Fruit fly (Drosophila melanogaster) whole organism, adult: ENCODE measurements around the gene Pdi.

Experiments
- CG11617 ChIP-seq: fragments of 200-800 bp; sonication (Bioruptor generic); optimal IDR thresholded peaks from 2 replicates; lab custom pipeline; 2017; ENCODE audit warnings: mild to moderate bottlenecking, missing biosample characterization, missing genetic modification reagents, missing genetic modification characterization
- CG12768 ChIP-seq: fragments of 200-800 bp; sonication (Bioruptor generic); optimal IDR thresholded peaks from 2 replicates; lab custom pipeline; 2017; ENCODE audit warnings: missing biosample characterization, missing genetic modification characterization, mild to moderate bottlenecking, moderate library complexity, missing genetic modification reagents
- CG14711 ChIP-seq: fragments of 200-800 bp; sonication (Bioruptor generic); optimal IDR thresholded peaks from 2 replicates; lab custom pipeline; 2018; ENCODE audit warnings: missing biosample characterization, mild to moderate bottlenecking, missing genetic modification characterization, moderate library complexity
- CG1620 ChIP-seq: fragments of 200-800 bp; sonication (Bioruptor generic); optimal IDR thresholded peaks from 2 replicates; lab custom pipeline; 2016; ENCODE audit warnings: missing biosample characterization, missing genetic modification characterization
- CG33017 ChIP-seq: fragments of 200-800 bp; sonication (Bioruptor generic); optimal IDR thresholded peaks from 2 replicates; lab custom pipeline; 2018; ENCODE audit warnings: missing biosample characterization, mild to moderate bottlenecking, missing genetic modification characterization, moderate library complexity
- CG5204 ChIP-seq: fragments of 200-800 bp; sonication (Bioruptor generic); optimal IDR thresholded peaks from 2 replicates; lab custom pipeline; 2016; ENCODE audit warnings: missing biosample characterization, missing genetic modification characterization
- CG7045 ChIP-seq: fragments of 200-800 bp; sonication (Bioruptor generic); optimal IDR thresholded peaks from 2 replicates; lab custom pipeline; 2017; ENCODE audit warnings: missing biosample characterization, mild to moderate bottlenecking, missing genetic modification characterization
- CG7101 ChIP-seq: fragments of 200-800 bp; sonication (Bioruptor generic); optimal IDR thresholded peaks from 2 replicates; lab custom pipeline; 2018; ENCODE audit warnings: missing biosample characterization, mild to moderate bottlenecking, missing genetic modification characterization, moderate library complexity
- Clk ChIP-seq: fragments of 200-800 bp; sonication (Bioruptor generic); optimal IDR thresholded peaks from 2 replicates; lab custom pipeline; 2017; ENCODE audit warnings: missing biosample characterization, missing genetic modification characterization
- Crg-1 ChIP-seq: fragments of 200-800 bp; sonication (Bioruptor generic); optimal IDR thresholded peaks from 2 replicates; lab custom pipeline; 2016; ENCODE audit warnings: missing biosample characterization, missing genetic modification characterization
- Hr96 ChIP-seq: fragments of 200-800 bp; sonication (Bioruptor generic); optimal IDR thresholded peaks from 2 replicates; lab custom pipeline; 2016; ENCODE audit warnings: missing biosample characterization, missing genetic modification characterization
- Mnt ChIP-seq: fragments of 200-800 bp; sonication (Bioruptor generic); optimal IDR thresholded peaks from 2 replicates; lab custom pipeline; 2016; ENCODE audit warnings: missing biosample characterization, mild to moderate bottlenecking, missing genetic modification characterization
- bab1 ChIP-seq: fragments of 200-800 bp; sonication (Bioruptor generic); optimal IDR thresholded peaks from 3 replicates; lab custom pipeline; 2019; ENCODE audit warnings: missing biosample characterization, mild to moderate bottlenecking, missing genetic modification characterization, moderate library complexity
- cic ChIP-seq: fragments of 200-800 bp; sonication (Bioruptor generic); optimal IDR thresholded peaks from 2 replicates; lab custom pipeline; 2017; ENCODE audit warnings: missing biosample characterization, mild to moderate bottlenecking, missing genetic modification characterization, moderate library complexity
- cnc ChIP-seq, 2 experiments: fragments of >200 bp; optimal IDR thresholded peaks; 2 replicates each; lab custom pipeline; 2017
- kay ChIP-seq: fragments of 200-800 bp; sonication (Bioruptor generic); peaks from one replicate; lab custom pipeline; 2016; ENCODE audit warnings: missing biosample characterization, missing genetic modification characterization, borderline replicate concordance
- ovo ChIP-seq: fragments of 200-800 bp; sonication (Bioruptor generic); optimal IDR thresholded peaks from 2 replicates; lab custom pipeline; 2016; ENCODE audit warnings: missing biosample characterization, missing genetic modification characterization
- pad ChIP-seq: fragments of 200-800 bp; sonication (Bioruptor generic); optimal IDR thresholded peaks from 3 replicates; lab custom pipeline; 2017; ENCODE audit warnings: missing biosample characterization, missing genetic modification characterization, mild to moderate bottlenecking, moderate library complexity, missing genetic modification reagents
- tj ChIP-seq: fragments of 200-800 bp; sonication (Bioruptor generic); optimal IDR thresholded peaks from 3 replicates; lab custom pipeline; 2017; ENCODE audit warnings: missing biosample characterization, mild to moderate bottlenecking, missing genetic modification characterization, moderate library complexity
- toe ChIP-seq: fragments of 200-800 bp; sonication (Bioruptor generic); optimal IDR thresholded peaks from 2 replicates; lab custom pipeline; 2016; ENCODE audit warnings: missing biosample characterization, missing genetic modification characterization

Gene Pdi

DNA sequence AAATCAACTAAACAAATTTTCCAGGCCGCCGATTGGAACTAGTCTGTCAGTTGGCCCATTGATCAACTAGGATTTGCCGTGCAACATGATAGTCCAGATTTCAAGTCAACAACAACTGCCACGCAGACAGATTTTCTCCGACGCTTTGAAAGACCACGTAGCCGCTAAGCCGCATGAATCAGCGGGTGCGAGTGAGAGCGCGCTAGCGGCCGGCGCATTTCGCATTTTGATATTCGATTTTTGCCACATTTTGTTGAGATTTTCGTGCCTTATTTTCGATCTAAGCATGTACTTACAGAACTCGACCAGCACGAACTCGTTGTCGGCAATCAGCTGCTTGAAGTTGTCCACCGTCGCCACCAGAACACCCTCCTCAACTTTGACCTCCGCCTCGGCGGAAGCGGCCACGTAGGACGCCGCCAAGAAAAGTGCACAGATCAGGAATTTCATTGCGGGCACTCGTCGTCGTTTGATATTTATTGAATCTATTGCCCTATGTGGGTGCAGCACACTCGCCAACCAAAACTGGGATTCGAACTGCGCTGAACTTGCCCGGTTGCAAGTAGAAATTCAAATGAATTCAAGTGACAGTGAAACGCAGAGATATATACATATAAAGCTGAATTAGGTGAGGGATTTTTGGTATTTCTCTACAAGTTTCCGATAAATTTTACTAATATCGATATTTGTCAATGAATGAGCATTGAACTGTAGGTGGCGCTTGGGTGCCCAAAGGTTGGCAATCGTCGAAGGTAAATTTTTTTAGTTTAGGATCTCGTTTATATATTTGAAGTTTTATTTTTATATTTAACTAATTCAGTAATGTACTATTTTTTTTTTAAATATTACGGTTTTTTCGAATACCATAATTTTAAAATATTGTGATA is at the start of gene Pdi:
Pdi (minus strand) TSS at position 837 of the 887 bp plus-strand sequence.
- peak; percentile 34 for TF ChIP-seq CG12768
- TF ChIP-seq tj (GFP tag; lab: Kevin White, UChicago): peak; percentile 77
- TF ChIP-seq Mnt (GFP tag; lab: Kevin White, UChicago): peak; percentile 33
- TF ChIP-seq bab1 (GFP tag; lab: Kevin White, UChicago): peak; percentile 81
- peak; percentile 28 for TF ChIP-seq kay (GFP tag; lab: Kevin White, UChicago)
- TF ChIP-seq Crg-1: peak; percentile 6
- peak; percentile 36 for TF ChIP-seq Hr96 (GFP tag; lab: Kevin White, UChicago)
- no peak for TF ChIP-seq pad (GFP tag; lab: Kevin White, UChicago)
- no peak for TF ChIP-seq CG14711
- no peak for TF ChIP-seq CG5204
- peak; percentile 57 for TF ChIP-seq CG1620 (GFP tag; lab: Kevin White, UChicago)
- peak; percentile 3 for TF ChIP-seq cic (GFP tag; lab: Kevin White, UChicago)
- peak; percentile 41 for TF ChIP-seq toe (GFP tag; lab: Kevin White, UChicago)
- TF ChIP-seq ovo: no peak
- peak; percentile 51 for TF ChIP-seq CG33017
- peak; percentile 53 for TF ChIP-seq CG7101
- TF ChIP-seq Clk: no peak
- no peak for TF ChIP-seq CG7045 (GFP tag; lab: Kevin White, UChicago)
- no peak for TF ChIP-seq cnc (optimal IDR thresholded peaks at IDR 0.05; lab: Kevin White, UChicago)
- TF ChIP-seq CG11617 (GFP tag; lab: Kevin White, UChicago): no peak

dm6 chr3L:15192172-15192571 is 49.5 kb upstream of the Pdi start:
- TF ChIP-seq cic (GFP tag; lab: Kevin White, UChicago): no peak
- TF ChIP-seq Mnt (GFP tag; lab: Kevin White, UChicago): no peak
- TF ChIP-seq cnc (optimal IDR thresholded peaks at IDR 0.05; lab: Kevin White, UChicago): no peak
- TF ChIP-seq kay (GFP tag; lab: Kevin White, UChicago): no peak
- TF ChIP-seq CG7101: no peak
- no peak for TF ChIP-seq CG14711
- TF ChIP-seq CG33017: no peak
- TF ChIP-seq Crg-1: no peak
- no peak for TF ChIP-seq CG12768
- no peak for TF ChIP-seq toe (GFP tag; lab: Kevin White, UChicago)
- no peak for TF ChIP-seq Hr96 (GFP tag; lab: Kevin White, UChicago)
- TF ChIP-seq tj (GFP tag; lab: Kevin White, UChicago): no peak
- TF ChIP-seq CG5204: no peak
- no peak for TF ChIP-seq pad (GFP tag; lab: Kevin White, UChicago)
- TF ChIP-seq bab1 (GFP tag; lab: Kevin White, UChicago): no peak
- TF ChIP-seq CG1620 (GFP tag; lab: Kevin White, UChicago): no peak
- TF ChIP-seq Clk: no peak
- TF ChIP-seq ovo: no peak

dm6 chr3L:15189707-15190106 is 47.1 kb upstream of the Pdi start:
- no peak for TF ChIP-seq Mnt (GFP tag; lab: Kevin White, UChicago)
- TF ChIP-seq tj (GFP tag; lab: Kevin White, UChicago): no peak
- TF ChIP-seq Clk: no peak

- TF ChIP-seq CG33017 (no peak), pad (GFP tag; lab: Kevin White, UChicago) (no peak), CG7045 (GFP tag; lab: Kevin White, UChicago) (no peak), Mnt (GFP tag; lab: Kevin White, UChicago) (no peak), CG7101 (no peak), CG12768 (no peak), ovo (no peak), Crg-1 (no peak), toe (GFP tag; lab: Kevin White, UChicago) (no peak), cic (GFP tag; lab: Kevin White, UChicago) (no peak), Hr96 (GFP tag; lab: Kevin White, UChicago) (no peak), Clk (no peak), CG14711 (no peak), tj (GFP tag; lab: Kevin White, UChicago) (no peak), CG5204 (no peak), CG11617 (GFP tag; lab: Kevin White, UChicago) (no peak), kay (GFP tag; lab: Kevin White, UChicago) (no peak), cnc (optimal IDR thresholded peaks at IDR 0.05; lab: Kevin White, UChicago) (no peak)
These were observed 46.1 kb upstream of the Pdi start for dm6 chr3L:15188735-15189134.

DNA sequence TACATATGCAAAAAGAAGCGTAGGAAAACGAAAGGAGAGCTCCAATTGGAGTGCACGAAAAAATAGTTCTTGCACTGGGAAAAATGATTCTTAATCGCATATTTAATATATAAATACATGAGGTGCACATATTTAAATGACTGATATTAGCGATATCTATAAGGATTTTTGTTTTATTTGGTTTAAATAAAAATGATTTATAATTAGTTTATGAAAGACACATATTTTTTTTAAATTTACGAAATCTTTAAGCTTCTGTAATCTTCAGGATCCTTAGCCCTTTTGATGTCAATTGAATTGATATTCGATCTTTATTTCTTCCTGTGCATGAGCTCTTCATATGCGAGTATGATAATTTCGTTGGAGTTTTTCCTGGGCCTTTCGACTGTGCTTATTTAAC is 45.1 kb upstream of the Pdi start:
- TF ChIP-seq Crg-1 (no peak), kay (GFP tag; lab: Kevin White, UChicago) (peak; percentile 11)

dm6 chr3L:15180816-15181215 is 38.2 kb upstream of the Pdi start:
- no peak for TF ChIP-seq kay (GFP tag; lab: Kevin White, UChicago)
- TF ChIP-seq Hr96 (GFP tag; lab: Kevin White, UChicago): no peak
- no peak for TF ChIP-seq Crg-1
- TF ChIP-seq CG7101: no peak
- no peak for TF ChIP-seq CG33017
- TF ChIP-seq CG12768: no peak
- no peak for TF ChIP-seq CG7045 (GFP tag; lab: Kevin White, UChicago)
- TF ChIP-seq ovo: no peak
- TF ChIP-seq pad (GFP tag; lab: Kevin White, UChicago): no peak
- TF ChIP-seq Mnt (GFP tag; lab: Kevin White, UChicago): no peak
- TF ChIP-seq cnc (optimal IDR thresholded peaks at IDR 0.05; lab: Kevin White, UChicago): no peak
- TF ChIP-seq CG14711: no peak
- no peak for TF ChIP-seq CG11617 (GFP tag; lab: Kevin White, UChicago)
- no peak for TF ChIP-seq CG1620 (GFP tag; lab: Kevin White, UChicago)
- no peak for TF ChIP-seq cic (GFP tag; lab: Kevin White, UChicago)
- no peak for TF ChIP-seq Clk
- no peak for TF ChIP-seq tj (GFP tag; lab: Kevin White, UChicago)
- TF ChIP-seq CG5204: no peak
- TF ChIP-seq bab1 (GFP tag; lab: Kevin White, UChicago): no peak
